Worm (Caenorhabditis elegans): ENCODE data around the gene srd-59.

- TF ChIP-seq dao-5 (tag; optimal IDR thresholded peaks at IDR 0.05) (no peak), him-1 (tag; optimal IDR thresholded peaks at IDR 0.05) (no peak)
Observed at ce11 chrII:7231951-7232350, 26.5 kb downstream of the srd-59 start.

Measured in whole organism, L4/young adult.